Worm (Caenorhabditis elegans): ENCODE measurements around the gene ugt-49.

DNA sequence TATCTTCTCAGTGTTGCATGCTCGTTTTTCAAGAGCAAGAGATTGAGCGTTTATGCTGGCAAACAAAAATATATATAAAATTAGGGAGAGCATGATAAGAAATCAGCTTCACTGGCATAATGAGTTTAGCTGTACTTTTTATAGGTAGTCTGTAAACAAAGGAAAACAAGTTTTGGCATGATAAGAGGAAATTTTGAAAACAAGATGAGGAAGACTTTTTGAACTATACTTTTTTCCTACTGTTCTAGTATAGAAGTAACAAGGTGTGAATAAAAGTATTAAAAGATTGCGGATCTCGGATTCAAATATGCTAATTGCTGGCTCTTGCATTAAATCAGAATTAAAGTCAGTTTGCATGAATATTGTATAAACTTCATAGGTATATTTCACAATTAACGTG lies 46.8 kb downstream of the ugt-49 start, which contains the start of gene F15H10.5:
- no peak for TF ChIP-seq nhr-28 (tag; optimal IDR thresholded peaks at IDR 0.05)
- no peak for TF ChIP-seq nhr-76 (tag; optimal IDR thresholded peaks at IDR 0.05)
- TF ChIP-seq nhr-237 (tag; optimal IDR thresholded peaks at IDR 0.05): no peak
- no peak for TF ChIP-seq ztf-11 (tag; optimal IDR thresholded peaks at IDR 0.05)

All from whole organism, mixed stage, embryonic.